Worm (Caenorhabditis elegans): ENCODE measurements around the gene pho-11.

DNA sequence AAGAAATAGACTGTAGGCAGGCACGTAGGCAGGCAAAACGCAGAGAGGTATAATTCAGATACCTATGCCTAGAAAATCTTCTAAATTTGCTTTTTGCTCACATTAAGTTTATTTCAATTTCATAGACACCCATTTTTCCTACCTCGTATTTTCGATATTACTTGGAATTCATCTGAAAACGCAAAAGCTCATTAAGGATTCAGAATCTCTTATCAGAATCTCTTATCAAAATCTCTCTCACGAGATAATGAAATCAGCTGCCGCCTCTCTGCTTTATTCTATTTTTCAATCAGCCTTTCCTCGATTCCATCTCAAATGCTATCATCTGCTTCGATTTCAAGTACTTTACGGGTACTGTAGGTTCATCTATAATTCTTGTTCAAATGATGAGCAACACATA, 20.2 kb downstream of the pho-11 start:
- no peak for TF ChIP-seq ztf-11 (tag; optimal IDR thresholded peaks at IDR 0.05)
- TF ChIP-seq nhr-28 (tag; optimal IDR thresholded peaks at IDR 0.05) = no peak
- TF ChIP-seq elt-1 (tag; optimal IDR thresholded peaks at IDR 0.05; ENCODE audit: borderline replicate concordance, insufficient read depth) = no peak
- TF ChIP-seq bed-3 (GFP tag; optimal IDR thresholded peaks at IDR 0.05) = no peak
- no peak for TF ChIP-seq ceh-83 (GFP tag; optimal IDR thresholded peaks at IDR 0.05)
- no peak for TF ChIP-seq lin-32 (GFP tag; optimal IDR thresholded peaks at IDR 0.05)
- TF ChIP-seq nhr-12 (tag; optimal IDR thresholded peaks at IDR 0.05) = no peak
- no peak for TF ChIP-seq unc-39 (tag; optimal IDR thresholded peaks at IDR 0.05)
- no peak for TF ChIP-seq elt-3 (tag; optimal IDR thresholded peaks at IDR 0.05)
- no peak for TF ChIP-seq unc-62 (GFP tag; optimal IDR thresholded peaks at IDR 0.05)
- TF ChIP-seq snpc-4 (tag; optimal IDR thresholded peaks at IDR 0.05) = no peak
- TF ChIP-seq mep-1 (tag; optimal IDR thresholded peaks at IDR 0.05) = no peak
- TF ChIP-seq unc-120 (tag; optimal IDR thresholded peaks at IDR 0.05; ENCODE audit: poor library complexity, severe bottlenecking) = no peak
- no peak for TF ChIP-seq mls-2 (tag; optimal IDR thresholded peaks at IDR 0.05)

Measured in whole organism, mixed stage, embryonic.